Worm (Caenorhabditis elegans): Measurements from ENCODE around the gene F23F12.13.

Gene F23F12.13

ce11 chrIII:6462610-6463009 lies 32.9 kb upstream of the F23F12.13 start, which contains the start of gene T26A5.8:
T26A5.8 (minus strand) TSS chrIII:6462856.
- TF ChIP-seq flt-1 (GFP tag; IDR thresholded peaks at IDR 0.05) (no peak), ztf-23 (GFP tag; IDR thresholded peaks at IDR 0.05) (no peak), T22C8.4 (GFP tag; IDR thresholded peaks at IDR 0.05) (no peak), cog-1 (tag; optimal IDR thresholded peaks at IDR 0.05) (no peak), med-1 (GFP tag; optimal IDR thresholded peaks at IDR 0.05; ENCODE audit: insufficient read depth) (no peak), tab-1 (GFP tag; IDR thresholded peaks at IDR 0.05) (no peak), klf-2 (GFP tag; conservative IDR thresholded peaks at IDR 0.05) (no peak), ztf-29 (GFP tag; IDR thresholded peaks at IDR 0.05) (no peak), ref-1 (GFP tag; conservative IDR thresholded peaks at IDR 0.05) (no peak)

ce11 chrIII:6463679-6464078 lies 31.8 kb upstream of the F23F12.13 start, which contains the start of gene dlc-1:
dlc-1 (minus strand) TSS chrIII:6463779.
- TF ChIP-seq flt-1 (GFP tag; IDR thresholded peaks at IDR 0.05) (no peak), ztf-23 (GFP tag; IDR thresholded peaks at IDR 0.05) (no peak), med-1 (GFP tag; optimal IDR thresholded peaks at IDR 0.05; ENCODE audit: insufficient read depth) (no peak), ztf-29 (GFP tag; IDR thresholded peaks at IDR 0.05) (no peak), T22C8.4 (GFP tag; IDR thresholded peaks at IDR 0.05) (no peak), klf-2 (GFP tag; conservative IDR thresholded peaks at IDR 0.05) (no peak), ref-1 (GFP tag; conservative IDR thresholded peaks at IDR 0.05) (no peak), tab-1 (GFP tag; IDR thresholded peaks at IDR 0.05) (no peak), cog-1 (tag; optimal IDR thresholded peaks at IDR 0.05) (no peak)

- TF ChIP-seq ztf-29 (GFP tag; IDR thresholded peaks at IDR 0.05) (peak; percentile 52; the same call in 1 of the 2 replicates), ztf-23 (GFP tag; IDR thresholded peaks at IDR 0.05) (0 out of 2 replicates have a peak, but pooled peaks have one; percentile 6), med-1 (GFP tag; optimal IDR thresholded peaks at IDR 0.05; ENCODE audit: insufficient read depth) (no peak)
Measured at ce11 chrIII:6464113-6464571, 31.3 kb upstream of the F23F12.13 start.

DNA sequence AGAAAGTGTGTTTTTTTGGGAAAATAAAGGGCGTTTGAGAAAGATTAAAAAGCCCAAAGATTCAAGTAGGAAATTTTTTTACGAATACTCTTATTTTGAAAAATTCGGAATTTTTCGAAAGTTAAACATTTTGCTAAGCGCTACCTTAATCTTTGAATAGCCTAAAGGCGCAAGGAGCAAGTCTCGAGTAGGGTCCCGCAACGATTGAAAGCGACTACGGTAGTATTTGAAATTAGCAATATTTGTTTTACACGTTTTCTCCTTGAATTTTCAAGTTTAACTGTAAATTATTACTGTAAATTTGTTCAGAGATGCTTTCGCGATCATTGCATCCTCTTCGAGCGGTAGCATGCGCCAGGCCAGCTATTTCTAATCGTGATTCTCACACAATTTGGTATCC lies 30.6 kb upstream of the F23F12.13 start, which contains the start of gene nduf-2.2:
Gene nduf-2.2 (plus strand): TSS at position 310 of the 400 bp plus-strand sequence.
- no peak for TF ChIP-seq cog-1 (tag; optimal IDR thresholded peaks at IDR 0.05)
- TF ChIP-seq ztf-29 (GFP tag; IDR thresholded peaks at IDR 0.05) = no peak
- TF ChIP-seq tab-1 (GFP tag; IDR thresholded peaks at IDR 0.05) = no peak
- TF ChIP-seq ref-1 (GFP tag; conservative IDR thresholded peaks at IDR 0.05) = no peak
- no peak for TF ChIP-seq klf-2 (GFP tag; conservative IDR thresholded peaks at IDR 0.05)
- no peak for TF ChIP-seq ztf-23 (GFP tag; IDR thresholded peaks at IDR 0.05)
- TF ChIP-seq med-1 (GFP tag; optimal IDR thresholded peaks at IDR 0.05; ENCODE audit: insufficient read depth) = no peak
- TF ChIP-seq flt-1 (GFP tag; IDR thresholded peaks at IDR 0.05) = no peak
- no peak for TF ChIP-seq T22C8.4 (GFP tag; IDR thresholded peaks at IDR 0.05)

ce11 chrIII:6467005-6467404 lies 28.5 kb upstream of the F23F12.13 start, which contains the start of gene T26A5.2:
T26A5.2 (plus strand) TSS chrIII:6467305.
- TF ChIP-seq cog-1 (tag; optimal IDR thresholded peaks at IDR 0.05) (no peak), klf-2 (GFP tag; conservative IDR thresholded peaks at IDR 0.05) (no peak), ztf-29 (GFP tag; IDR thresholded peaks at IDR 0.05) (no peak), ref-1 (GFP tag; conservative IDR thresholded peaks at IDR 0.05) (no peak), T22C8.4 (GFP tag; IDR thresholded peaks at IDR 0.05) (no peak), flt-1 (GFP tag; IDR thresholded peaks at IDR 0.05) (no peak), med-1 (GFP tag; optimal IDR thresholded peaks at IDR 0.05; ENCODE audit: insufficient read depth) (no peak), tab-1 (GFP tag; IDR thresholded peaks at IDR 0.05) (no peak), ztf-23 (GFP tag; IDR thresholded peaks at IDR 0.05) (no peak)

ce11 chrIII:6471451-6471850 lies 24.0 kb upstream of the F23F12.13 start, which contains the start of gene wht-6:
wht-6 (plus strand) TSS chrIII:6471751.
- TF ChIP-seq T22C8.4 (GFP tag; IDR thresholded peaks at IDR 0.05) (no peak), cog-1 (tag; optimal IDR thresholded peaks at IDR 0.05) (no peak), klf-2 (GFP tag; conservative IDR thresholded peaks at IDR 0.05) (no peak), flt-1 (GFP tag; IDR thresholded peaks at IDR 0.05) (no peak), med-1 (GFP tag; optimal IDR thresholded peaks at IDR 0.05; ENCODE audit: insufficient read depth) (no peak), ztf-23 (GFP tag; IDR thresholded peaks at IDR 0.05) (no peak), tab-1 (GFP tag; IDR thresholded peaks at IDR 0.05) (no peak)

DNA sequence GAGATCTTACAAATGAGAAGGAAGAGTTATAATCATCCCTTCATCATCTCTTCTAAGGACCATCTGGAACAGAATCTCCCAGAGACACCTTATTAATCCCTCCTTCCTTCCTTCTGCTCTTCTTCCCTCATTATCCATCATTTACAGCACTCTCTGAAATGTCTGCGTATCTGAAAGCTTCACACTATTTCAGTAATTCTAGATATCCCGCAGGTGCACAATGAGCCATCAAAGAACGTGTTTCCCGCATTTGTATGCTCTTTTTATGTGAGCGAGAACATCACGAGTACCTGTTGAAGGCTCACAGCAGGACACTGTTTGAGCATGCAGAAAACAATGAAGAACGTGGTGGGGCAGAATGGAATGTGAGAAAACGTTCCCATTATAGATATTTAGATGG lies 19.1 kb upstream of the F23F12.13 start:
- TF ChIP-seq ref-1 (GFP tag; conservative IDR thresholded peaks at IDR 0.05) = no peak
- TF ChIP-seq T22C8.4 (GFP tag; IDR thresholded peaks at IDR 0.05) = no peak
- no peak for TF ChIP-seq med-1 (GFP tag; optimal IDR thresholded peaks at IDR 0.05; ENCODE audit: insufficient read depth)

ce11 chrIII:6478256-6479004 lies 17.0 kb upstream of the F23F12.13 start, which contains the start of gene zip-8:
zip-8 (plus strand) TSS chrIII:6478955.
- TF ChIP-seq ref-1 (GFP tag; conservative IDR thresholded peaks at IDR 0.05) (no peak), tab-1 (GFP tag; IDR thresholded peaks at IDR 0.05) (no peak), T22C8.4 (GFP tag; IDR thresholded peaks at IDR 0.05) (no peak), ztf-23 (GFP tag; IDR thresholded peaks at IDR 0.05) (no peak), klf-2 (GFP tag; conservative IDR thresholded peaks at IDR 0.05) (no peak), cog-1 (tag; optimal IDR thresholded peaks at IDR 0.05) (no peak), med-1 (GFP tag; optimal IDR thresholded peaks at IDR 0.05; ENCODE audit: insufficient read depth) (no peak), flt-1 (GFP tag; IDR thresholded peaks at IDR 0.05) (no peak), ztf-29 (GFP tag; IDR thresholded peaks at IDR 0.05) (no peak)

DNA sequence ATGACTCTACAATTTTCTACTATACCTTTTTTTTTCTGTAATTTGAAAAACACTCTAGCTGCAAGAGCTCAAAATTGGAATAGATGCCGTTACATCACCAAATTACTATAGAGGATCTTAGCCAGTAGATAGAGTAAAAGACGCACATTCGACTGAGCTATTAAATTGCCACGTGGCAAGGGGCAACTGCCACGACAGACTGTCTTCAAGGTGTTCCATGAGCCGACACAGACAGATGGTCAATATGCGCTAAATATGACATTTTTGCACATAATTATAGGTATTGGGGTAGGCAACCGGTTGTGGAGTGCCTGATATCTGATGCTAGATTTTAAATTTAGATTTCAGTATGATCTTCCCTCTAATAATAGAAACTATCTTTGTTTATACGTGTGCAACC lies 16.0 kb upstream of the F23F12.13 start:
- TF ChIP-seq cog-1 (tag; optimal IDR thresholded peaks at IDR 0.05) = no peak
- no peak for TF ChIP-seq ztf-29 (GFP tag; IDR thresholded peaks at IDR 0.05)
- TF ChIP-seq tab-1 (GFP tag; IDR thresholded peaks at IDR 0.05) = no peak
- no peak for TF ChIP-seq ref-1 (GFP tag; conservative IDR thresholded peaks at IDR 0.05)
- TF ChIP-seq med-1 (GFP tag; optimal IDR thresholded peaks at IDR 0.05; ENCODE audit: insufficient read depth) = no peak
- TF ChIP-seq T22C8.4 (GFP tag; IDR thresholded peaks at IDR 0.05) = no peak
